Fruit fly (Drosophila melanogaster) whole organism, embryonic: ENCODE results near the gene CG14406.

Source experiments
- Atf-2 ChIP-seq: fragments of 200-800 bp; sonication (Bioruptor generic); optimal IDR thresholded peaks from 2 replicates; lab custom pipeline; 2016; ENCODE audit warnings: missing biosample characterization, missing genetic modification characterization
- BtbVII ChIP-seq: fragments of 200-800 bp; sonication (Bioruptor generic); optimal IDR thresholded peaks from 3 replicates; lab custom pipeline; 2017; ENCODE audit warnings: missing biosample characterization, mild to moderate bottlenecking, missing genetic modification characterization
- CG10366 ChIP-seq: fragments of 200-800 bp; sonication (Bioruptor generic); IDR thresholded peaks from 2 replicates; pipeline ENCODE4 v1.3.6; 2022; ENCODE audit warnings: missing biosample characterization, missing genetic modification characterization
- CG10565 ChIP-seq: fragments of 200-800 bp; sonication (Bioruptor generic); optimal IDR thresholded peaks from 3 replicates; lab custom pipeline; 2016; ENCODE audit warnings: missing biosample characterization, mild to moderate bottlenecking, missing genetic modification characterization
- CG14014 ChIP-seq: fragments of 200-800 bp; sonication (Bioruptor generic); IDR thresholded peaks from 2 replicates; pipeline ENCODE4 v1.3.6; 2022; ENCODE audit warnings: missing biosample characterization, missing genetic modification characterization
- CG15514 ChIP-seq: fragments of 200-800 bp; sonication (Bioruptor generic); optimal IDR thresholded peaks from 3 replicates; lab custom pipeline; 2017; ENCODE audit warnings: missing biosample characterization, missing genetic modification characterization, mild to moderate bottlenecking, moderate library complexity, missing genetic modification reagents
- CG1603 ChIP-seq: fragments of 200-800 bp; sonication (Bioruptor generic); optimal IDR thresholded peaks from 2 replicates; lab custom pipeline; 2019; ENCODE audit warnings: missing biosample characterization, mild to moderate bottlenecking, missing genetic modification characterization, moderate library complexity
- CG1832 ChIP-seq: fragments of 200-800 bp; sonication (Bioruptor generic); optimal IDR thresholded peaks from 2 replicates; lab custom pipeline; 2017; ENCODE audit warnings: missing biosample characterization, mild to moderate bottlenecking, missing genetic modification characterization, inconsistent platforms
- CG30020 ChIP-seq: fragments of 200-800 bp; optimal IDR thresholded peaks from 2 replicates; lab custom pipeline; 2019; ENCODE audit warnings: missing biosample characterization, mild to moderate bottlenecking, missing genetic modification characterization, moderate library complexity
- CG33213 ChIP-seq: fragments of 200-800 bp; sonication (Bioruptor generic); optimal IDR thresholded peaks from 3 replicates; lab custom pipeline; 2016; ENCODE audit warnings: missing biosample characterization, missing genetic modification characterization
- CG3726 ChIP-seq: fragments of 200-800 bp; sonication (Bioruptor generic); IDR thresholded peaks from 3 replicates; pipeline ENCODE4, ENCODE4 v1.3.6; 2022; ENCODE audit warnings: missing biosample characterization, missing genetic modification characterization
- CG6791 ChIP-seq: fragments of 200-800 bp; sonication (Bioruptor generic); IDR thresholded peaks from 3 replicates; pipeline ENCODE4 v1.3.6; 2022; ENCODE audit warnings: missing biosample characterization, missing genetic modification characterization; ENCODE audit not compliant: partially characterized antibody
- CG9609 ChIP-seq: fragments of 200-800 bp; sonication (Bioruptor generic); optimal IDR thresholded peaks from 3 replicates; lab custom pipeline; 2016; ENCODE audit warnings: missing biosample characterization, missing genetic modification characterization
- CoRest ChIP-seq: fragments of 200-800 bp; sonication (Bioruptor generic); optimal IDR thresholded peaks from 3 replicates; lab custom pipeline; 2018; ENCODE audit warnings: missing biosample characterization, mild to moderate bottlenecking, missing genetic modification characterization, moderate library complexity
- CrebB ChIP-seq: fragments of 200-800 bp; sonication (Bioruptor generic); optimal IDR thresholded peaks from 3 replicates; lab custom pipeline; 2018; ENCODE audit warnings: missing biosample characterization, mild to moderate bottlenecking, missing genetic modification characterization
- E2f2 ChIP-seq: fragments of 200-800 bp; sonication (Bioruptor generic); IDR thresholded peaks from 2 replicates; pipeline ENCODE4 v1.3.6; 2022; ENCODE audit warnings: missing biosample characterization, missing genetic modification characterization
- Med ChIP-seq: fragments of 200-800 bp; sonication (Bioruptor generic); peaks from one replicate; lab custom pipeline; 2016; ENCODE audit warnings: missing biosample characterization, missing genetic modification characterization, mild to moderate bottlenecking, inconsistent platforms, moderate library complexity
- NC2α ChIP-seq: fragments of 200-800 bp; sonication (Bioruptor generic); optimal IDR thresholded peaks from 2 replicates; lab custom pipeline; 2016; ENCODE audit warnings: missing biosample characterization, missing genetic modification characterization
- Nf-YB ChIP-seq: fragments of 200-800 bp; sonication (Bioruptor generic); optimal IDR thresholded peaks from 3 replicates; lab custom pipeline; 2019; ENCODE audit warnings: missing biosample characterization, mild to moderate bottlenecking, missing genetic modification characterization, moderate library complexity
- Optix ChIP-seq: fragments of 200-800 bp; sonication (Bioruptor generic); IDR thresholded peaks from 3 replicates; pipeline ENCODE4 v1.3.6; 2022; ENCODE audit warnings: missing biosample characterization, missing genetic modification characterization
- Rfx ChIP-seq: fragments of 200-800 bp; sonication (Bioruptor generic); IDR thresholded peaks from 2 replicates; pipeline ENCODE4 v1.3.6; 2022; ENCODE audit warnings: missing biosample characterization, missing genetic modification characterization
- Sox100B ChIP-seq: fragments of 200-800 bp; sonication (Bioruptor generic); optimal IDR thresholded peaks from 3 replicates; lab custom pipeline; 2018; ENCODE audit warnings: missing biosample characterization, mild to moderate bottlenecking, missing genetic modification characterization
- Sry-β ChIP-seq: fragments of 200-800 bp; sonication (Bioruptor generic); optimal IDR thresholded peaks from 2 replicates; lab custom pipeline; 2018; ENCODE audit warnings: missing biosample characterization, mild to moderate bottlenecking, missing genetic modification characterization, moderate library complexity
- Vsx1 ChIP-seq: fragments of 200-800 bp; sonication (Bioruptor generic); optimal IDR thresholded peaks from 2 replicates; lab custom pipeline; 2017; ENCODE audit warnings: missing biosample characterization, mild to moderate bottlenecking, missing genetic modification characterization, missing genetic modification reagents
- YL-1 ChIP-seq: fragments of 200-800 bp; sonication (Bioruptor generic); optimal IDR thresholded peaks from 3 replicates; lab custom pipeline; 2017; ENCODE audit warnings: missing biosample characterization, mild to moderate bottlenecking, missing genetic modification characterization
- ac ChIP-seq: fragments of 200-800 bp; sonication (Bioruptor generic); optimal IDR thresholded peaks from 3 replicates; lab custom pipeline; 2017; ENCODE audit warnings: missing biosample characterization, mild to moderate bottlenecking, missing genetic modification characterization
- chm ChIP-seq: fragments of 200-800 bp; sonication (Bioruptor generic); IDR thresholded peaks from 2 replicates; pipeline ENCODE4 v1.3.6; 2022; ENCODE audit warnings: missing biosample characterization, missing genetic modification characterization
- crol ChIP-seq: fragments of 200-800 bp; sonication (Bioruptor generic); IDR thresholded peaks from 2 replicates; pipeline ENCODE4 v1.3.6; 2022; ENCODE audit warnings: missing biosample characterization, missing genetic modification characterization
- crp ChIP-seq, 2 experiments: fragments of 200-800 bp; sonication (Bioruptor generic); optimal IDR thresholded peaks; 2 replicates in 1 of 2; 3 replicates in 1 of 2; lab custom pipeline; 2017; ENCODE audit warnings: missing biosample characterization in 2 of 2, missing genetic modification characterization in 2 of 2, mild to moderate bottlenecking in 1 of 2, moderate library complexity in 1 of 2
- da ChIP-seq: fragments of 200-800 bp; sonication (Bioruptor generic); optimal IDR thresholded peaks from 2 replicates; lab custom pipeline; 2016; ENCODE audit warnings: missing biosample characterization, missing genetic modification characterization
- emc ChIP-seq: fragments of 200-800 bp; sonication (Bioruptor generic); optimal IDR thresholded peaks from 2 replicates; lab custom pipeline; 2016; ENCODE audit warnings: missing biosample characterization, missing genetic modification characterization
- exex ChIP-seq: fragments of 200-800 bp; sonication (Bioruptor generic); optimal IDR thresholded peaks from 4 replicates; lab custom pipeline; 2018; ENCODE audit warnings: missing biosample characterization, mild to moderate bottlenecking, missing genetic modification characterization, moderate library complexity
- fd96Cb ChIP-seq: fragments of 200-800 bp; sonication (Bioruptor generic); optimal IDR thresholded peaks from 2 replicates; lab custom pipeline; 2018; ENCODE audit warnings: missing biosample characterization, mild to moderate bottlenecking, missing genetic modification characterization, moderate library complexity
- fru ChIP-seq: fragments of >200 bp; optimal IDR thresholded peaks from 2 replicates; lab custom pipeline; 2017
- gcm2 ChIP-seq: fragments of 200-800 bp; sonication (Bioruptor generic); optimal IDR thresholded peaks from 2 replicates; lab custom pipeline; 2016; ENCODE audit warnings: missing biosample characterization, missing genetic modification characterization
- hb ChIP-seq: fragments of 200-800 bp; sonication (Bioruptor generic); IDR thresholded peaks from 3 replicates; pipeline ENCODE4 v1.3.6; 2022; ENCODE audit warnings: missing biosample characterization, missing genetic modification characterization; ENCODE audit not compliant: partially characterized antibody
- jumu ChIP-seq: fragments of 200-800 bp; sonication (Bioruptor generic); optimal IDR thresholded peaks from 3 replicates; lab custom pipeline; 2016; ENCODE audit warnings: missing biosample characterization, missing genetic modification characterization
- mirr ChIP-seq: fragments of 200-800 bp; sonication (Bioruptor generic); optimal IDR thresholded peaks from 3 replicates; lab custom pipeline; 2018; ENCODE audit warnings: missing biosample characterization, mild to moderate bottlenecking, missing genetic modification characterization
- nom ChIP-seq: fragments of 200-800 bp; sonication (Bioruptor generic); optimal IDR thresholded peaks from 2 replicates; lab custom pipeline; 2017; ENCODE audit warnings: missing biosample characterization, missing genetic modification characterization, mild to moderate bottlenecking, moderate library complexity, missing genetic modification reagents
- ranshi ChIP-seq: fragments of 200-800 bp; sonication (Bioruptor generic); IDR thresholded peaks from 2 replicates; pipeline ENCODE4 v1.3.6; 2022; ENCODE audit warnings: missing biosample characterization, missing genetic modification characterization
- run ChIP-seq: fragments of 200-800 bp; sonication (Bioruptor generic); optimal IDR thresholded peaks from 3 replicates; lab custom pipeline; 2018; ENCODE audit warnings: missing biosample characterization, mild to moderate bottlenecking, missing genetic modification characterization
- sna ChIP-seq: fragments of 200-800 bp; sonication (Bioruptor generic); IDR thresholded peaks from 2 replicates; pipeline ENCODE4 v1.3.6; 2022; ENCODE audit warnings: missing biosample characterization, missing genetic modification characterization; ENCODE audit not compliant: partially characterized antibody
- ssp ChIP-seq: fragments of 200-800 bp; sonication (Bioruptor generic); IDR thresholded peaks from 2 replicates; pipeline ENCODE4 v1.3.6; 2022; ENCODE audit warnings: missing biosample characterization, missing genetic modification characterization
- tin ChIP-seq: fragments of 200-800 bp; sonication (Bioruptor generic); optimal IDR thresholded peaks from 3 replicates; lab custom pipeline; 2016; ENCODE audit warnings: missing biosample characterization, missing genetic modification characterization
- tio ChIP-seq: fragments of 200-800 bp; sonication (Bioruptor generic); optimal IDR thresholded peaks from 2 replicates; lab custom pipeline; 2017; ENCODE audit warnings: missing biosample characterization, missing genetic modification characterization, inconsistent platforms
- tna ChIP-seq: fragments of 200-800 bp; sonication (Bioruptor generic); IDR thresholded peaks from 2 replicates; pipeline ENCODE4 v1.3.6; 2022; ENCODE audit warnings: missing biosample characterization, missing genetic modification characterization; ENCODE audit not compliant: partially characterized antibody
- unpg ChIP-seq: fragments of 200-800 bp; sonication (Bioruptor generic); optimal IDR thresholded peaks from 3 replicates; lab custom pipeline; 2018; ENCODE audit warnings: missing biosample characterization, mild to moderate bottlenecking, missing genetic modification characterization, moderate library complexity
- zen2 ChIP-seq: fragments of 200-800 bp; sonication (Bioruptor generic); IDR thresholded peaks from 3 replicates; pipeline ENCODE4 v1.3.6; 2022; ENCODE audit warnings: missing biosample characterization, missing genetic modification characterization; ENCODE audit not compliant: partially characterized antibody
- zfh2 ChIP-seq: fragments of 200-800 bp; sonication (Bioruptor generic); optimal IDR thresholded peaks from 2 replicates; lab custom pipeline; 2016; ENCODE audit warnings: missing biosample characterization, missing genetic modification characterization

The CG14406 gene

dm6 chrX:14952097-14952844 is 41.6 kb upstream of the CG14406 start (continued):
- no peak for TF ChIP-seq crp (GFP tag; optimal IDR thresholded peaks at IDR 0.05; lab: Kevin White, UChicago)
- TF ChIP-seq Sox100B (GFP tag; lab: Kevin White, UChicago) = peak; percentile 58
- no peak for TF ChIP-seq CrebB (tag; lab: Kevin White, UChicago)
- no peak; the same call in 1 of the 2 replicates for TF ChIP-seq Rfx (GFP tag; lab: Robert Waterston, UW)
- TF ChIP-seq NC2α (GFP tag; lab: Kevin White, UChicago) = no peak
- no peak for TF ChIP-seq mirr (GFP tag; lab: Kevin White, UChicago)
- peak; percentile 39 for TF ChIP-seq run (tag; lab: Kevin White, UChicago)
- TF ChIP-seq jumu (GFP tag; lab: Kevin White, UChicago) = peak; percentile 27
- peak; percentile 78 for TF ChIP-seq Med
- TF ChIP-seq CG9609 (GFP tag; lab: Kevin White, UChicago) = peak; percentile 10
- peak; percentile 49 for TF ChIP-seq CoRest (tag; lab: Kevin White, UChicago)
- TF ChIP-seq Atf-2 = peak; percentile 19
- no peak for TF ChIP-seq da (GFP tag; lab: Kevin White, UChicago)
- peak; percentile 54 for TF ChIP-seq fd96Cb
- no peak for TF ChIP-seq ac (GFP tag; lab: Kevin White, UChicago)
- TF ChIP-seq hb (GFP tag; lab: Robert Waterston, UW) = no peak
- TF ChIP-seq CG15514 (GFP tag; lab: Kevin White, UChicago) = no peak
- TF ChIP-seq tin (GFP tag; lab: Kevin White, UChicago) = peak; percentile 36
- no peak for TF ChIP-seq sna (GFP tag; lab: Robert Waterston, UW)
- TF ChIP-seq zen2 (GFP tag; lab: Robert Waterston, UW) = no peak
- TF ChIP-seq CG10565 (GFP tag; lab: Kevin White, UChicago) = no peak
- TF ChIP-seq tio = no peak
- TF ChIP-seq Nf-YB (GFP tag; lab: Kevin White, UChicago) = peak; percentile 29
- no peak for TF ChIP-seq tna (GFP tag; lab: Robert Waterston, UW)
- TF ChIP-seq CG1832 (GFP tag; lab: Kevin White, UChicago) = no peak
- TF ChIP-seq CG14014 = no peak
- peak; percentile 61; the same call in 1 of the 2 replicates for TF ChIP-seq chm (GFP tag; lab: Robert Waterston, UW)
- TF ChIP-seq E2f2 (GFP tag; lab: Robert Waterston, UW) = peak; percentile 24; the same call in 1 of the 2 replicates
- peak; percentile 21 for TF ChIP-seq Vsx1 (GFP tag; lab: Kevin White, UChicago)
- TF ChIP-seq nom = no peak
- TF ChIP-seq emc (GFP tag; lab: Kevin White, UChicago) = no peak
- no peak for TF ChIP-seq gcm2 (GFP tag; lab: Kevin White, UChicago)
- peak; percentile 87 for TF ChIP-seq CG1603
- no peak for TF ChIP-seq exex (tag; lab: Kevin White, UChicago)
- TF ChIP-seq CG10366 (GFP tag; lab: Robert Waterston, UW) = peak; percentile 43
- TF ChIP-seq Optix = peak; percentile 54; the same call in 2 of the 3 replicates
- no peak for TF ChIP-seq CG30020 (tag; lab: Kevin White, UChicago)
- TF ChIP-seq YL-1 = no peak
- TF ChIP-seq CG33213 = no peak
- peak; percentile 23; the same call in 1 of the 3 replicates for TF ChIP-seq CG3726 (GFP tag; lab: Robert Waterston, UW)
- TF ChIP-seq Sry-β (GFP tag; lab: Kevin White, UChicago) = no peak
- TF ChIP-seq crol = peak; percentile 30; the same call in 1 of the 2 replicates
- peak; percentile 41 for TF ChIP-seq unpg
- TF ChIP-seq CG6791 (GFP tag; lab: Robert Waterston, UW) = no peak
- TF ChIP-seq BtbVII (GFP tag; lab: Kevin White, UChicago) = no peak
- no peak for TF ChIP-seq zfh2 (GFP tag; lab: Kevin White, UChicago)
- no peak for TF ChIP-seq fru (lab: Kevin White, UChicago)
- TF ChIP-seq ranshi = peak; percentile 37; the same call in 1 of the 2 replicates
- peak; percentile 34 for TF ChIP-seq ssp (GFP tag; lab: Robert Waterston, UW)
